Fruit fly (Drosophila melanogaster): ENCODE data around the gene cpo.

The cpo gene

DNA sequence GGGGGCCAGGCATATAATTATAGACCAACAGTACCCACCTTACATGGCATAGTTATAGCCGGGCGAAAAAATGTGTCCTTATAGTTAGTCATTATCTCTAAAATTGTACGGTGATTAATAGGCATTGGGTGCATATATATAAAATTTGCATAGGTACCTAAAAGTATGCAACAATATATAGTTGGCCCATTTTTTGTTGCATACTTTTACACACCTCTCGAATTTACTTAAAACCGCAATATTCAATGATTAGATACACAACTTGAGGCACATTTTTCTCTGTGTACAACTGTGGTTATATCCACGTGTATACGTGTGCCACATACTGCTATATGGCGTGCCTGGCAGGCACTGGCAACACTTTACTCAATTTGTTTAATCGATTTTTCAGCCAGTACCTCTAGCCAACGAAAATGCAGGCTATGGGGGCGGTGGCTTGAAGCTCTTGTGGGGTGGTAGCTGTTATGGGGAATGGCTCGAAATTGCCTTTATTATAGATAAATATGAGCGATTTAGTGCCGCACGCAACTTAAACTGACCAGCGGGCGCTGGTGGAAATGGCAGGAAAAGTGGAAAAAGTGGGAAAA is 13.1 kb downstream of the cpo start:
- TF ChIP-seq Clk (GFP tag; optimal IDR thresholded peaks at IDR 0.05) (no peak), Crg-1 (GFP tag; optimal IDR thresholded peaks at IDR 0.05) (no peak), CG7101 (tag; optimal IDR thresholded peaks at IDR 0.05) (no peak), cnc (optimal IDR thresholded peaks at IDR 0.05) (no peak), CG11617 (GFP tag; optimal IDR thresholded peaks at IDR 0.05) (no peak), cic (GFP tag; optimal IDR thresholded peaks at IDR 0.05) (no peak), tj (GFP tag; optimal IDR thresholded peaks at IDR 0.05) (no peak), CG5204 (GFP tag; optimal IDR thresholded peaks at IDR 0.05) (no peak)

DNA sequence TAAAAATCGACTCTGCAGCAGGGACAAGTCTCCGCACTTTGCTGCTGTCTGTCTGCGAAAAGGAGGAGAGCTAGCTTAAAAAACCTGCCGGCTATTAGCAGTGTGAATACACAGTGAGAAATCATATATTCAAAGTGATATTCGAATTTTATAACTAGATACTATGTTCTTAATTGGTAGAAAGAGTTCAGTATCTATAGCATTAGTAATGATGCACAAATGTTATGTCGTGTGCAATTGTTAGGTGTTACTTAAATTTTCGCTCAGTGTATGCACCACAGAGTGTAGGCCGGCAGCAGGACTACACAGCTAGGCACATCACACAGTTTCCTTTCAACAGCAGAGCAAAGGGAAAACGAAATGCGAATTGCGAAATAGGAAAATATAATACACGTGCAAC is 15.1 kb downstream of the cpo start:
- no peak for TF ChIP-seq CG33017 (tag; optimal IDR thresholded peaks at IDR 0.05)
- TF ChIP-seq CG1620 (GFP tag; optimal IDR thresholded peaks at IDR 0.05): no peak
- TF ChIP-seq Crg-1 (GFP tag; optimal IDR thresholded peaks at IDR 0.05): no peak
- no peak for TF ChIP-seq Mnt (GFP tag; optimal IDR thresholded peaks at IDR 0.05)
- TF ChIP-seq cic (GFP tag; optimal IDR thresholded peaks at IDR 0.05): no peak
- no peak for TF ChIP-seq CG12768 (GFP tag; optimal IDR thresholded peaks at IDR 0.05)
- no peak for TF ChIP-seq CG11617 (GFP tag; optimal IDR thresholded peaks at IDR 0.05)
- TF ChIP-seq kay (GFP tag; ENCODE audit: borderline replicate concordance): no peak
- no peak for TF ChIP-seq bab1 (GFP tag; optimal IDR thresholded peaks at IDR 0.05)
- no peak for TF ChIP-seq ovo (GFP tag; optimal IDR thresholded peaks at IDR 0.05)
- TF ChIP-seq Clk (GFP tag; optimal IDR thresholded peaks at IDR 0.05): no peak
- TF ChIP-seq Hr96 (GFP tag; optimal IDR thresholded peaks at IDR 0.05): no peak
- no peak for TF ChIP-seq CG14711 (tag; optimal IDR thresholded peaks at IDR 0.05)
- no peak for TF ChIP-seq pad (GFP tag; optimal IDR thresholded peaks at IDR 0.05)
- no peak for TF ChIP-seq cnc (optimal IDR thresholded peaks at IDR 0.05)
- no peak for TF ChIP-seq CG7101 (tag; optimal IDR thresholded peaks at IDR 0.05)
- no peak for TF ChIP-seq CG5204 (GFP tag; optimal IDR thresholded peaks at IDR 0.05)
- TF ChIP-seq tj (GFP tag; optimal IDR thresholded peaks at IDR 0.05): no peak
- TF ChIP-seq toe (GFP tag; optimal IDR thresholded peaks at IDR 0.05): no peak
- no peak for TF ChIP-seq CG7045 (GFP tag; optimal IDR thresholded peaks at IDR 0.05)

DNA sequence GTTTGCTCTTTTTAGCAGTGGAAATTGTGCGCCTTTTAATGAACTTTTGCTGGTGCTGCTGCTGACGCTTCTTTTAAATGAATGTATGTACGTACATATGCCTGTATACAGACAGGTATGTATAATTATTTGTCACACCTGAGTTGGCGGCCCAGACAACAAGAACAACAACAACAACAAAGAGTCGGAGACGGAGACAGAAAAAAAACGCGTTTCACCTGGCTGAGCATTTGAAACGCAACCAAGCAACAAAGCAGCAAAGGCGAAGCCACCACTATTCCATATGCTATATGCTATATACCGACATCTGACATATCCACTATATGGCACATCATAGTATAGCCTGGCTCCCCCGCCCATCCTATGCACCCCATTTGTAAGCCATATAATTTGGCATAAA is 19.1 kb downstream of the cpo start:
- TF ChIP-seq CG12768 (GFP tag; optimal IDR thresholded peaks at IDR 0.05): no peak
- no peak for TF ChIP-seq CG7101 (tag; optimal IDR thresholded peaks at IDR 0.05)
- no peak for TF ChIP-seq Crg-1 (GFP tag; optimal IDR thresholded peaks at IDR 0.05)
- TF ChIP-seq CG1620 (GFP tag; optimal IDR thresholded peaks at IDR 0.05): no peak
- TF ChIP-seq cic (GFP tag; optimal IDR thresholded peaks at IDR 0.05): no peak
- no peak for TF ChIP-seq cnc (optimal IDR thresholded peaks at IDR 0.05)
- TF ChIP-seq CG7045 (GFP tag; optimal IDR thresholded peaks at IDR 0.05): no peak
- TF ChIP-seq pad (GFP tag; optimal IDR thresholded peaks at IDR 0.05): no peak
- TF ChIP-seq CG5204 (GFP tag; optimal IDR thresholded peaks at IDR 0.05): no peak
- no peak for TF ChIP-seq tj (GFP tag; optimal IDR thresholded peaks at IDR 0.05)

DNA sequence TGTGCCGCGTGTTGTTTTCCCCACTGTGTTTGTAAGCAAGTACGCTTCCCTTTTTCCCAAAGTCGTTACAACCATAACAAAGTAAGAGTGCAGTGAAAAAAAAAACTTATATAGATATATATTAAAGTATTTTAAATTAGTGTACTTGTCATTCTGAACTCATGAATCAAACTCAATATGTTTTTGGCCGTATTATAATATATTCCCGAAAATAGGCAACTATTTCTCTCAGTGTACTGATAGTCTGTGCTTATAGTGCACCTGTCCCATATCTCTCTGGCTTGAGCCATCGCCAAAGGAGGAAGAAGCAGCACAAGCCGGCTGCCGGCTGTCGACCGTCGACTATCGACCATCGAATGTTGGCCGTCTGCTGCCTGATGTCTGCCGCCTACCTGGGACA is 21.5 kb downstream of the cpo start:
- TF ChIP-seq bab1 (GFP tag; optimal IDR thresholded peaks at IDR 0.05) (no peak), cnc (optimal IDR thresholded peaks at IDR 0.05) (no peak), Crg-1 (GFP tag; optimal IDR thresholded peaks at IDR 0.05) (no peak), tj (GFP tag; optimal IDR thresholded peaks at IDR 0.05) (no peak), toe (GFP tag; optimal IDR thresholded peaks at IDR 0.05) (no peak), kay (GFP tag; ENCODE audit: borderline replicate concordance) (no peak), CG7045 (GFP tag; optimal IDR thresholded peaks at IDR 0.05) (no peak), CG11617 (GFP tag; optimal IDR thresholded peaks at IDR 0.05) (no peak), Hr96 (GFP tag; optimal IDR thresholded peaks at IDR 0.05) (no peak)

DNA sequence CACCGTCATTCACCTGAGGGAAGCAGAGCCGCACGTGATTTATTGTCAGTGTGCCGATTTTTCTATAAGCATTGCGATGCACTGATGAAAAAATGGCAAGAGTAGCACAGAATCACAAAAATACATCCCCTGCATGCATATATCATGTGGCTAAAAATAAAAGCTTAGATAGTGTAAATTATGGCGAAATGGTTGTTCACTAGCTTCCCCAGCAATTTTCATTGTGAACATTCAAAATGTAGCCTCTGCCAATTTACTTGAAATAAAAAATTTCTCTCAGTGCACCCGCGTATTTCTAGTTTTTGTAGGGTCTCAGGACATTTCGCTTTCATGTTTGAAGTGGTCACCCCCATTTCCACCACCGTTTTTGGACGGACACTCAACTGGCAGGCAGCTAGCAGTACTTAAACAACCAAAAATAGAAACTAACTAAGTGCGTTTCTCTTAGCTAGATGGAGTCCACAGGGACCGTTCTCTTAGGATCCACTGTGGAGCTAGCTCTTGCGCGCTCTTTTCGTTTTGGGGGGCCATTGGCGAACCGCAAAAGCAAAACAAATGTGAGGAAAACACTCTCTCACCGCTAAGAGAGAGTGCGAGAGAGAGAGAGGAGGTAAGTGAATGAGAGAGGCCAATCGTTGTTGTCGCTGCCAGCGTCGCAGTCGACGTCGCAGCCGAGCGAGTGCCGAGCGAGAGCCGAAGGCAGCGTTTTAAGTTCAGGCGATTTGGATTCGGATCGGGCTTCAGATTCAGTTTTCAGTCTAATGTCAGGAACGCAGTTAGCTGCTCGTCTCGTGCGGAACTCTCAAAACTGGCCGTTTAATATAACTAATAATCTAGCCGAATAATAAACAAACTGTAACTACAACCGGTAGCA is 24.0 kb downstream of the cpo start:
- TF ChIP-seq cic (GFP tag; optimal IDR thresholded peaks at IDR 0.05): no peak
- TF ChIP-seq CG33017 (tag; optimal IDR thresholded peaks at IDR 0.05): peak; percentile 41

DNA sequence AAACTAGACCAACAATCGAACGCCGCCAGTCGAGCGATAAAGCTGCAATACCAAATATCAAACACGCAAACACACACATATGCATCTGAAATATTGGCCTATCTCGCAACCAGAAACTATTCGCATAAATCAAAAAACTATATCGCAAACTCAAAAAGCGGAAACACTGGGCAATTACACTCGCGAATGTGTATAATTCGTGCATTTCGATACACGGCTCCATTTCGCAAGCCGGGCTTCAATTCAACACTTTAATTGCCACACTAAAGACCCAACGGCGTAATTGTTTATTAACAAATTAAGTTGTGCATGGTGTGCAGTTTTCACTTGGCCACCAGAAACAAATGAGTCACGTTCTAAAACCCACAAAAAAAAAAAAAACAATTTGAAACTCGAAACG is 24.7 kb downstream of the cpo start:
- TF ChIP-seq cnc (optimal IDR thresholded peaks at IDR 0.05) (no peak), pad (GFP tag; optimal IDR thresholded peaks at IDR 0.05) (no peak), tj (GFP tag; optimal IDR thresholded peaks at IDR 0.05) (peak; percentile 61), Hr96 (GFP tag; optimal IDR thresholded peaks at IDR 0.05) (no peak)

DNA sequence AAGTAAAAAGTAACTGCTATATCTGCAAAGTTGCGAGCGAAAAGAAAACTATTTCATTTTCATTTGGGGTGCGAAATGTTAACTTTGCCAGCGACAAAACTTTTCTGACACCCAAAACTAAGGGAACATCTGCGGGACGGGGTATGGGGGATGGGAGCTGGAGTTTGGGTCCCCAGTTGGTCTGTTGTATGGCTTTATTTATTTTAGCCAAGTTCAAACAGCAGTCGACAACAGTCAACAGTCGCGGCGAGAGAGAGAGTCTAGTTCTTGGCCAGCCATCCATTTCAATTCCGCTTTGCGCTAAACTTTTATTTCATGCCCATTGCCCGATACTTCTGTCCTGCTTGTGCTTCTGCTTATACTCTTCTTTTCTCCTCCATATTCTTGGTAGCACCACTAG is 26.1 kb downstream of the cpo start:
- TF ChIP-seq CG11617 (GFP tag; optimal IDR thresholded peaks at IDR 0.05): no peak
- TF ChIP-seq Crg-1 (GFP tag; optimal IDR thresholded peaks at IDR 0.05): no peak
- TF ChIP-seq CG7045 (GFP tag; optimal IDR thresholded peaks at IDR 0.05): no peak
- TF ChIP-seq tj (GFP tag; optimal IDR thresholded peaks at IDR 0.05): no peak
- TF ChIP-seq bab1 (GFP tag; optimal IDR thresholded peaks at IDR 0.05): no peak

Measured in whole organism, adult.